Worm (Caenorhabditis elegans): Measurements from ENCODE around the gene Y37E11B.5.

Gene Y37E11B.5

DNA sequence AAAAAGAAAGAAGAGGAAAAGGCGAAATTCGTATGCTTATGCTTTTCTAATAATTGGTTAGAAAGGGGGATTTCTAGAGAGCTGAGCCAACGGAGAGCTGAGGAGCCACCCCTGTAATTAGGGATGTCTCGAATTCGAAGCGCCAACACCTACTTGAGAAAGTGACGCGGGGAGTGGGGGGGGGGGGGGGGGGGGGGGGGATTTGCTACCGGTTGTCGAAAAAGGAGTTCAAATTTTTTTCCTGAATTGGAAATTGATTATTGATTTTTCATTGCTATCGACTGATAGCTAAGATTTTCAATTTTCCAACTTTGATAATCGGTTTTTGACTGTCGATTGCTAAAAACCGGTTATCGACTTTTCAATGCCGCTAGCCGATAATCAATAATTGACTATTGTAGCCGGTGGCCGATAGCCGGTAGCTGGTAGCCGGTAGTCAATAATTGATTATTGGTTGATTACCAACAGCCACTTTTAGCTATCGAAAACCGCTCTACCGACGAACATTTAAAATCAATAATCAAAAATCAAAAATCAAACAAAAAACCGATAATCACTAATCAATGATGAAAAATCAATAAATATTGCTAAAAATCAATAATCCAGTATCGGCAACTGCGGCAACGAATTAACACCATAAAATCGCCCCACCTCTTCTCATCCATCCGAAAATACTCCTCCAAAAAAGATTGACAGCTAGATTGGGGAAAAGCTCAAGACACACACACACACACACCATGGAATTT is 30.7 kb upstream of the Y37E11B.5 start:
- no peak for TF ChIP-seq aptf-3 (GFP tag; IDR thresholded peaks at IDR 0.05)
- no peak for TF ChIP-seq let-607 (tag; optimal IDR thresholded peaks at IDR 0.05)
- TF ChIP-seq ets-4 (GFP tag; optimal IDR thresholded peaks at IDR 0.05): no peak
- TF ChIP-seq zfh-2 (GFP tag; conservative IDR thresholded peaks at IDR 0.05): peak; percentile 86
- TF ChIP-seq B0019.2 (GFP tag; conservative IDR thresholded peaks at IDR 0.05): no peak
- no peak for TF ChIP-seq Y56A3A.18 (GFP tag; IDR thresholded peaks at IDR 0.05)
- TF ChIP-seq tbx-9 (tag; optimal IDR thresholded peaks at IDR 0.05; ENCODE audit: borderline replicate concordance): no peak
- TF ChIP-seq efl-1 (GFP tag; optimal IDR thresholded peaks at IDR 0.05): no peak
- TF ChIP-seq hlh-12 (tag; optimal IDR thresholded peaks at IDR 0.05): no peak
- TF ChIP-seq hlh-26 (GFP tag; conservative IDR thresholded peaks at IDR 0.05): no peak
- no peak for TF ChIP-seq bed-2 (GFP tag; IDR thresholded peaks at IDR 0.05)
- no peak for TF ChIP-seq hmg-1.2 (GFP tag; IDR thresholded peaks at IDR 0.05)
- peak; percentile 81; the same call in 1 of the 2 replicates for TF ChIP-seq egrh-3 (GFP tag; IDR thresholded peaks at IDR 0.05)
- no peak for TF ChIP-seq dox-1 (GFP tag; IDR thresholded peaks at IDR 0.05)
- TF ChIP-seq repo-1 (tag; optimal IDR thresholded peaks at IDR 0.05): no peak
- no peak for TF ChIP-seq lag-1 (GFP tag; IDR thresholded peaks at IDR 0.05)

DNA sequence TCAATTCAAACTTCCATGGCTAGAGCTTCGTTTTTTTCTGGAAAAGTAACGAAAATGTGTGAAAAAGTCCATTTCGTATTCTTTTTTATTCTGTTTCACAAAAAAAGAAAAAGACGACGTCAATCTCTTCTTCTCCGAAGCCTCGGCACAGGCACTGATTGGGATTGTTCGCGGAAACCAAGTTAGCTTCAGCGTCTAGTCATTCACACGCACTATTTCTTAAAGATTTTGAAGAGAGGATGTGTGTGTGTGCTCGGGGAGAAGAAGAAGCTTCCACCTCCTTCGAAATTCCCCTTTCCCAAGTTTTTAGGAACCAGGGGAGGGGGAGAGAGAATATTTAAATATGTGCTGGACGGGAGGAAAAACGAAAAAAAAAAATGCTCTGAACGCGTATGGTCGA is 28.1 kb upstream of the Y37E11B.5 start:
- TF ChIP-seq zfh-2 (GFP tag; conservative IDR thresholded peaks at IDR 0.05): no peak
- no peak for TF ChIP-seq dpff-1 (tag; optimal IDR thresholded peaks at IDR 0.05)
- TF ChIP-seq zim-3 (tag; optimal IDR thresholded peaks at IDR 0.05): no peak
- TF ChIP-seq aptf-2 (GFP tag; conservative IDR thresholded peaks at IDR 0.05): no peak
- no peak for TF ChIP-seq attf-3 (GFP tag; conservative IDR thresholded peaks at IDR 0.05)
- no peak for TF ChIP-seq let-607 (tag; optimal IDR thresholded peaks at IDR 0.05)
- TF ChIP-seq ztf-22 (GFP tag; optimal IDR thresholded peaks at IDR 0.05): no peak
- no peak for TF ChIP-seq ztf-26 (tag; optimal IDR thresholded peaks at IDR 0.05)
- no peak for TF ChIP-seq F33H1.4 (GFP tag; IDR thresholded peaks at IDR 0.05)
- TF ChIP-seq B0261.1 (tag; optimal IDR thresholded peaks at IDR 0.05): no peak
- TF ChIP-seq mes-4 (tag; optimal IDR thresholded peaks at IDR 0.05): no peak
- no peak for TF ChIP-seq lir-1 (GFP tag; conservative IDR thresholded peaks at IDR 0.05)

DNA sequence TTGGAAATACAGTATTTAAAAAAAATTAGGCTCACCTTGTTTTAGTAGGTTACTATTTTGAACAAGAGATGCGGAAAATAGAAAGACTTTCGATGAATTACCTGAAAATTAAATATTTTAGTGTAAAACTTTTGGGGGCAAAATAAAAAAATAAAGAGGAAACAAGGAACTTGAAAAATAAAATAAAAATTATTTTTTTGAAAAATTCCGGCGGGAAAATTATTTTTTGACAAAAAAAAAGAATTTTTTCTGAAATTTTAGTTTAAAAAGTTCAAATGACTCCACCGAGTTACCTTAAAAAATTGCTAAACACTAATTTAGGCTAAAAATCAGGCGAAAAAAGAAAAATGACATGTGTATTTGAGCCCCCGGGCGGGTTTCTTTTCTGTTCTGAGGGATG is 26.2 kb upstream of the Y37E11B.5 start, which contains the start of the genes cha-1 and unc-17:
Gene cha-1, minus strand, starts transcription at position 101 of the 400 bp plus-strand sequence.
Gene unc-17, minus strand, starts transcription at position 103 of the 400 bp plus-strand sequence.
- no peak for TF ChIP-seq aptf-3 (GFP tag; IDR thresholded peaks at IDR 0.05)
- no peak for TF ChIP-seq fkh-3 (tag; optimal IDR thresholded peaks at IDR 0.05)
- TF ChIP-seq lin-54 (GFP tag; optimal IDR thresholded peaks at IDR 0.05): no peak
- TF ChIP-seq ztf-22 (GFP tag; optimal IDR thresholded peaks at IDR 0.05): no peak
- TF ChIP-seq nfya-2 (GFP tag; IDR thresholded peaks at IDR 0.05): no peak
- TF ChIP-seq unc-130 (GFP tag; optimal IDR thresholded peaks at IDR 0.05): no peak
- no peak for TF ChIP-seq Y67H2A.10 (GFP tag; conservative IDR thresholded peaks at IDR 0.05)
- no peak for TF ChIP-seq snpc-4 (GFP tag; optimal IDR thresholded peaks at IDR 0.05)
- no peak for TF ChIP-seq snpc-4 (tag; optimal IDR thresholded peaks at IDR 0.05)

DNA sequence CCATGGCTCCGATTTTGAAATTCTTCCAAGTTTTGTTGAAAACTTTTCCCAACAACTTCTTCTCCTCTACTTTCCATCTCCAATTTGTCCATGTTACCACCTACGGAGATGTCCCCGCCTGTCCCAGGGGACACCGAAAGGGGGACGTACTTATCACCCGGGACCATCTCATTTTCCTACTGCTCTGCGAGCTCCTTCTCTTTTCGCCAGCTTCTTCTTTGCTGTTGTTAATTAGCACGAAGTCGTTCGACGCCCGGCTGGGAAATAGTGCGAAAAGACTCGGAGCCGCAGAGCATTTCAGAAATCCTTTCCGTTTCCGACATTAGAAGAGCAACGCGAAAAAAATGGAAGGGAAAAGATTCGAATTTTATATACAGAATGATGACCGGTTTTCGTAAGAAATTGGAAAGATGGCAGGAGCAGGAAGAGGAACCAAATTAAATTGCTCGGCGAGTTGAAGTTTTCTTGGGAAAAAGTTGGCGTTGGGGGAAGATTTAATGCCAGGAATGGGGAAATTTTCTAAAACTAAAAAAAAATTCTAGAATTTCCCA is 23.5 kb upstream of the Y37E11B.5 start:
- TF ChIP-seq attf-6 (GFP tag; IDR thresholded peaks at IDR 0.05) (no peak), zfh-2 (GFP tag; conservative IDR thresholded peaks at IDR 0.05) (0 out of 2 replicates have a peak, but pooled peaks have one; percentile 11)
